Worm (Caenorhabditis elegans): ENCODE measurements around the gene ZK856.16.

DNA sequence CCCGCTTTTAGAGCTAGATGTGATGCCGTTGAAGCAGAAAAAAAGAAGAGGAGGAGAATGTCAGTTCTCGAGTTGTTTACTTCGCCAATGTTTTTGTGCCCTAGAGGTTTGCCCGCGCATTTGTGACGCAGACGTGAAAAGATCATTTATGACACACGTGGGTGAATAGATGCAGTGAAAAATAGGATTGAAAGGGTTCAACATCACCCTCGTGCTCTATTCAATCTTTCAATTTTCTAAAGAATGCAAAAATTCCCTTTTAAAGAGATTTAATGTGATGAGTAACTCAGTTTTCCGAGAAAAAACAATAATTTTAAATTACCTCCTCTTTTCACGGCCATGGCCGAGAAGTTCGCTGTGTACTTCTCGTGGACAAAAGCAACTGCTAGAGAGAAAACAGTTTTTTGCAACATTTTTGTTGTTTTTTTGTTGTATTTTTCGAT, 41.1 kb upstream of the ZK856.16 start:
- TF ChIP-seq pha-2 (tag; optimal IDR thresholded peaks at IDR 0.05): no peak
- no peak for TF ChIP-seq hlh-6 (tag; optimal IDR thresholded peaks at IDR 0.05)
- TF ChIP-seq tbx-2 (tag; optimal IDR thresholded peaks at IDR 0.05): no peak
